Worm (Caenorhabditis elegans) whole organism, L2 larva: ENCODE results near the gene C56G2.22.

Source experiments
- C34F6.9 ChIP-seq: fragments of 150-350 bp; optimal IDR thresholded peaks from 2 replicates; lab custom pipeline; 2014; ENCODE audit warnings: missing biosample characterization, missing genetic modification characterization
- F13H6.1 ChIP-seq: sonication (generic microtip); optimal IDR thresholded peaks from 2 replicates; lab custom pipeline; 2016; ENCODE audit warnings: missing genetic modification characterization, missing compliant biosample characterization
- R02D3.7 ChIP-seq: fragments of 150-350 bp; optimal IDR thresholded peaks from 2 replicates; lab custom pipeline; 2014; ENCODE audit warnings: missing biosample characterization, missing genetic modification characterization
- Y55F3AM.14 ChIP-seq: fragments of 200-800 bp; sonication (Bioruptor generic); optimal IDR thresholded peaks from 2 replicates; lab custom pipeline; 2018; ENCODE audit warnings: mild to moderate bottlenecking, missing genetic modification characterization, missing compliant biosample characterization
- alr-1 ChIP-seq: fragments of 150-350 bp; optimal IDR thresholded peaks from 2 replicates; lab custom pipeline; 2014; ENCODE audit warnings: missing biosample characterization, missing genetic modification characterization
- aly-2 ChIP-seq: fragments of 150-350 bp; optimal IDR thresholded peaks from 2 replicates; lab custom pipeline; 2014; ENCODE audit warnings: missing biosample characterization, missing genetic modification characterization
- ama-1 ChIP-seq: fragments of 150-350 bp; optimal IDR thresholded peaks from 2 replicates; lab custom pipeline; 2018; ENCODE audit warnings: inconsistent platforms
- blmp-1 ChIP-seq: sonication (generic microtip); optimal IDR thresholded peaks from 2 replicates; lab custom pipeline; 2017; ENCODE audit warnings: missing genetic modification characterization, mild to moderate bottlenecking, missing compliant biosample characterization, antibody characterized with exemption, moderate library complexity; ENCODE audit not compliant: insufficient read depth
- ceh-16 ChIP-seq: fragments of 150-350 bp; optimal IDR thresholded peaks from 2 replicates; lab custom pipeline; 2014; ENCODE audit warnings: missing biosample characterization, missing genetic modification characterization
- ceh-82 ChIP-seq: fragments of 150-350 bp; optimal IDR thresholded peaks from 2 replicates; lab custom pipeline; 2014; ENCODE audit warnings: missing biosample characterization, missing genetic modification characterization
- crh-2 ChIP-seq: sonication (generic microtip); optimal IDR thresholded peaks from 2 replicates; lab custom pipeline; 2017; ENCODE audit warnings: missing biosample characterization, missing genetic modification characterization
- dmd-4 ChIP-seq: sonication (generic microtip); optimal IDR thresholded peaks from 2 replicates; lab custom pipeline; 2017; ENCODE audit warnings: missing biosample characterization, missing genetic modification characterization
- egl-27 ChIP-seq: sonication (generic microtip); optimal IDR thresholded peaks from 3 replicates; lab custom pipeline; 2017; ENCODE audit warnings: missing biosample characterization, missing genetic modification reagents, missing genetic modification characterization
- fos-1 ChIP-seq: fragments of 150-350 bp; optimal IDR thresholded peaks from 2 replicates; lab custom pipeline; 2014; ENCODE audit warnings: missing biosample characterization, missing genetic modification characterization
- gmeb-1 ChIP-seq: fragments of 150-350 bp; optimal IDR thresholded peaks from 2 replicates; lab custom pipeline; 2014; ENCODE audit warnings: missing biosample characterization, missing genetic modification characterization
- lin-11 ChIP-seq: fragments of 150-350 bp; sonication (generic microtip); optimal IDR thresholded peaks from 2 replicates; lab custom pipeline; 2014; ENCODE audit warnings: missing biosample characterization, missing genetic modification characterization, inconsistent platforms, mixed read lengths
- lsy-2 ChIP-seq, 2 experiments: fragments of 150-350 bp in 1 of 2; sonication (generic microtip) in 1 of 2; optimal IDR thresholded peaks; 2 replicates each; lab custom pipeline; 2014 to 2017; ENCODE audit warnings: missing biosample characterization in 2 of 2, missing genetic modification characterization in 2 of 2
- mab-5 ChIP-seq: fragments of 150-350 bp; optimal IDR thresholded peaks from 2 replicates; lab custom pipeline; 2014; ENCODE audit warnings: missing biosample characterization, missing genetic modification characterization
- mbf-1 ChIP-seq: sonication (generic microtip); optimal IDR thresholded peaks from 2 replicates; lab custom pipeline; 2017; ENCODE audit warnings: missing biosample characterization, missing genetic modification characterization
- mdl-1 ChIP-seq, 2 experiments: fragments of 150-350 bp in 1 of 2; sonication (generic microtip) in 1 of 2; optimal IDR thresholded peaks; 2 replicates each; lab custom pipeline; 2017; ENCODE audit warnings: missing biosample characterization in 2 of 2, missing genetic modification characterization in 2 of 2
- nhr-10 ChIP-seq: sonication (generic microtip); optimal IDR thresholded peaks from 2 replicates; lab custom pipeline; 2017; ENCODE audit warnings: missing biosample characterization, missing genetic modification characterization
- nhr-12 ChIP-seq: fragments of 150-350 bp; optimal IDR thresholded peaks from 2 replicates; lab custom pipeline; 2014; ENCODE audit warnings: missing biosample characterization, missing genetic modification characterization
- nhr-129 ChIP-seq: fragments of 150-350 bp; optimal IDR thresholded peaks from 2 replicates; lab custom pipeline; 2014; ENCODE audit warnings: missing biosample characterization, missing genetic modification characterization
- nhr-21 ChIP-seq: fragments of 150-350 bp; optimal IDR thresholded peaks from 2 replicates; lab custom pipeline; 2014; ENCODE audit warnings: missing biosample characterization, missing genetic modification characterization
- nhr-23 ChIP-seq: fragments of 150-350 bp; optimal IDR thresholded peaks from 2 replicates; lab custom pipeline; 2014; ENCODE audit warnings: missing biosample characterization, missing genetic modification reagents, missing genetic modification characterization
- nhr-237 ChIP-seq: fragments of 150-350 bp; optimal IDR thresholded peaks from 2 replicates; lab custom pipeline; 2014; ENCODE audit warnings: missing biosample characterization, missing genetic modification characterization
- nhr-25 ChIP-seq: fragments of 150-350 bp; sonication (generic microtip); optimal IDR thresholded peaks from 3 replicates; lab custom pipeline; 2014; ENCODE audit warnings: missing biosample characterization, missing genetic modification characterization
- nhr-6 ChIP-seq: fragments of 150-350 bp; optimal IDR thresholded peaks from 2 replicates; lab custom pipeline; 2014; ENCODE audit warnings: missing biosample characterization, missing genetic modification characterization
- skn-1 ChIP-seq: sonication (generic microtip); optimal IDR thresholded peaks from 2 replicates; lab custom pipeline; 2017; ENCODE audit warnings: missing biosample characterization, missing genetic modification characterization
- sma-3 ChIP-seq: sonication (generic microtip); optimal IDR thresholded peaks from 2 replicates; lab custom pipeline; 2016; ENCODE audit warnings: missing genetic modification reagents, missing genetic modification characterization, missing compliant biosample characterization
- sma-9 ChIP-seq, 2 experiments: fragments of 150-350 bp in 1 of 2; sonication (generic microtip) in 1 of 2; optimal IDR thresholded peaks; 2 replicates each; lab custom pipeline; 2014 to 2016; ENCODE audit warnings: missing genetic modification characterization in 2 of 2, mild to moderate bottlenecking in 1 of 2, missing biosample characterization in 1 of 2, missing compliant biosample characterization in 1 of 2, missing genetic modification reagents in 1 of 2, moderate library complexity in 1 of 2
- snpc-4 ChIP-seq: fragments of 150-350 bp; optimal IDR thresholded peaks from 2 replicates; lab custom pipeline; 2014; ENCODE audit warnings: missing biosample characterization, missing genetic modification characterization
- unc-39 ChIP-seq: fragments of 150-350 bp; optimal IDR thresholded peaks from 2 replicates; lab custom pipeline; 2014; ENCODE audit warnings: missing biosample characterization, missing genetic modification characterization
- unc-55 ChIP-seq: fragments of 150-350 bp; sonication (generic microtip); optimal IDR thresholded peaks from 3 replicates; lab custom pipeline; 2014; ENCODE audit warnings: missing biosample characterization, missing genetic modification reagents, missing genetic modification characterization
- unc-62 ChIP-seq: fragments of 150-350 bp; optimal IDR thresholded peaks from 2 replicates; lab custom pipeline; 2014; ENCODE audit warnings: missing biosample characterization, missing genetic modification reagents, missing genetic modification characterization
- zag-1 ChIP-seq: fragments of 150-350 bp; optimal IDR thresholded peaks from 2 replicates; lab custom pipeline; 2014; ENCODE audit warnings: missing biosample characterization, missing genetic modification characterization
- ztf-1 ChIP-seq: fragments of 200-800 bp; sonication (Bioruptor generic); conservative IDR thresholded peaks from 2 replicates; pipeline ENCODE4 v1.3.6; 2022; ENCODE audit warnings: missing genetic modification characterization, missing compliant biosample characterization
- ztf-11 ChIP-seq: sonication (generic microtip); optimal IDR thresholded peaks from 2 replicates; lab custom pipeline; 2017; ENCODE audit warnings: missing biosample characterization, missing genetic modification characterization
- ztf-4 ChIP-seq: fragments of 150-350 bp; optimal IDR thresholded peaks from 2 replicates; lab custom pipeline; 2014; ENCODE audit warnings: missing biosample characterization, missing genetic modification characterization

The C56G2.22 gene

DNA sequence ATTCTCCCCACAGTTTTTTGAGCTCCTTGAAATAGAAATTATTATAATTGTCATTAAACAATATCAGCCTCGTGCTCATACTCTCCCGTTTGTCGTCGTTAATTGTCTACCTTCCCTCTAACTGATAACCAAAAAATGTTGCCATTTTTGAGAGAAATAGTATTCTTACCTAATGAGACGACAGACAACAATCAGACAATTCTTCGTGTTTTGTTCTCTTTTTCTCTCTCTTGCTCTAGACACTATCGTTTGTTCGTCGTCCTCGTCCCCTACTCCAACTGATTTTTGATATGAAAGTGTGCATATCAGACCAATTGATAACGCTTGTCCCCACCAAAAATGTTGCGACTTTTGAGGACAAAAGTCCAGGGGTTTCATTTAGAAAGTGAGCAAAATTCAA, 15.3 kb downstream of the C56G2.22 start:
- TF ChIP-seq egl-27 (tag; lab: Kevin White, UChicago) (no peak), aly-2 (tag; lab: Kevin White, UChicago) (no peak), mab-5 (tag; lab: Kevin White, UChicago) (no peak), gmeb-1 (tag; lab: Kevin White, UChicago) (peak; percentile 29), unc-62 (no peak), nhr-237 (tag; lab: Kevin White, UChicago) (no peak), zag-1 (tag; lab: Kevin White, UChicago) (no peak), sma-9 (GFP tag; optimal IDR thresholded peaks at IDR 0.05; lab: Kevin White, UChicago) (peak; percentile 58), sma-9 (tag; optimal IDR thresholded peaks at IDR 0.05; lab: Kevin White, UChicago) (no peak), unc-39 (tag; lab: Kevin White, UChicago) (no peak), nhr-21 (tag; lab: Kevin White, UChicago) (no peak), mdl-1 (tag; optimal IDR thresholded peaks at IDR 0.05; lab: Kevin White, UChicago) (peak in 1 of 2 experiments; percentile 16), dmd-4 (tag; lab: Kevin White, UChicago) (no peak), F13H6.1 (tag; lab: Kevin White, UChicago) (peak; percentile 15), snpc-4 (tag; lab: Kevin White, UChicago) (no peak), fos-1 (tag; lab: Kevin White, UChicago) (peak; percentile 78), ztf-11 (tag; lab: Kevin White, UChicago) (no peak), crh-2 (peak; percentile 53), Y55F3AM.14 (GFP tag; lab: Kevin White, UChicago) (no peak), R02D3.7 (tag; lab: Kevin White, UChicago) (no peak), nhr-10 (tag; lab: Kevin White, UChicago) (no peak), unc-55 (GFP tag; lab: Kevin White, UChicago) (no peak), skn-1 (peak; percentile 58), ztf-4 (no peak), ztf-1 (GFP tag; lab: Robert Waterston, UW) (no peak), sma-3 (GFP tag; lab: Kevin White, UChicago) (peak; percentile 5), ama-1 (no peak), lsy-2 (tag; optimal IDR thresholded peaks at IDR 0.05; lab: Kevin White, UChicago) (no peak), nhr-129 (peak; percentile 9)

DNA sequence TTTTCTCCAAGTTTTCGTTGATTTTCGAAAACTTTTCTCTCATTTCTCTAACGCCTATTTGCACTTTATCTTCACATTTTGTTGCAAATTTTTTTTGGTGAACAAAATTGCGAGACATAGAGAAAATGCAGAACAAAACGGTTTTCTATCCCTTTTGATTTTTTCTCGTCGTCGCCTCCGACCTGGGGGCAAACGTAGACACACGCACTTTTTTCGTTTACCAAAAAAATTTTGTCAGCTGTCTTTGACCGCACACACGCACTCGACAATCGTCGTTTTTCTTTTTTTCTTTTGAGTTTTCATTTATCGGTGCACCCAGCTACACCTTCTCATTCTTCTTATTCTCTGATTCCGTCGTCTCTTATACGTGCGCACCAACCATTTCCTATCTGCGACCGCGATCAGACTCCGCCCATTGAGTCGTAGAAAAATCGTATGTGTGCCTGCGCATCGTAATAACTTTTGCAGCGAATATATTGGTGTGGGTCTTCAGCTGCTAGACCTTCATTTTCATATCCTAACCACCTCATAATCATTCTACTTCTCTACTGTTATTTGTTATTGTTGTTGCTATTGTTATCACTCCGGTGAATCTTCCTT, 16.2 kb downstream of the C56G2.22 start:
- peak; percentile 75 for TF ChIP-seq F13H6.1 (tag; lab: Kevin White, UChicago)
- TF ChIP-seq ceh-82 (tag; lab: Kevin White, UChicago): no peak
- peak; percentile 59 for TF ChIP-seq nhr-25 (tag; lab: Kevin White, UChicago)
- TF ChIP-seq ztf-1 (GFP tag; lab: Robert Waterston, UW): no peak
- no peak for TF ChIP-seq R02D3.7 (tag; lab: Kevin White, UChicago)
- no peak for TF ChIP-seq alr-1 (tag; lab: Kevin White, UChicago)
- peak; percentile 85 for TF ChIP-seq egl-27 (tag; lab: Kevin White, UChicago)
- TF ChIP-seq lsy-2 (tag; optimal IDR thresholded peaks at IDR 0.05; lab: Kevin White, UChicago): peak; percentile 0 to 60
- TF ChIP-seq dmd-4 (tag; lab: Kevin White, UChicago): no peak
- no peak for TF ChIP-seq lin-11
- no peak for TF ChIP-seq ama-1
- no peak for TF ChIP-seq mbf-1 (tag; lab: Kevin White, UChicago)
- TF ChIP-seq nhr-12 (tag; lab: Kevin White, UChicago): no peak
- TF ChIP-seq unc-55 (GFP tag; lab: Kevin White, UChicago): peak; percentile 19
- TF ChIP-seq sma-3 (GFP tag; lab: Kevin White, UChicago): peak; percentile 58
- peak in 1 of 2 experiments; percentile 31 for TF ChIP-seq mdl-1 (tag; optimal IDR thresholded peaks at IDR 0.05; lab: Kevin White, UChicago)
- peak; percentile 79 for TF ChIP-seq nhr-129
- peak; percentile 62 for TF ChIP-seq blmp-1 (tag; lab: Kevin White, UChicago)
- peak; percentile 60 for TF ChIP-seq C34F6.9 (tag; lab: Kevin White, UChicago)
- TF ChIP-seq fos-1 (tag; lab: Kevin White, UChicago): peak; percentile 75
- peak; percentile 42 for TF ChIP-seq gmeb-1 (tag; lab: Kevin White, UChicago)
- no peak for TF ChIP-seq nhr-6 (tag; lab: Kevin White, UChicago)
- no peak for TF ChIP-seq ztf-11 (tag; lab: Kevin White, UChicago)
- TF ChIP-seq nhr-21 (tag; lab: Kevin White, UChicago): peak; percentile 68
- TF ChIP-seq nhr-23 (tag; lab: Kevin White, UChicago): no peak
- peak; percentile 93 for TF ChIP-seq sma-9 (GFP tag; optimal IDR thresholded peaks at IDR 0.05; lab: Kevin White, UChicago)
- no peak for TF ChIP-seq sma-9 (tag; optimal IDR thresholded peaks at IDR 0.05; lab: Kevin White, UChicago)
- peak; percentile 69 for TF ChIP-seq ztf-4
- peak; percentile 21 for TF ChIP-seq ceh-16
- TF ChIP-seq Y55F3AM.14 (GFP tag; lab: Kevin White, UChicago): no peak
- TF ChIP-seq unc-62: no peak
